Fruit fly (Drosophila melanogaster) whole organism, wandering third instar larva: ENCODE results near the gene Pdcd4.

Experiments
- CG32264 ChIP-seq: fragments of 200-800 bp; sonication (Bioruptor generic); optimal IDR thresholded peaks from 2 replicates; lab custom pipeline; 2016; ENCODE audit warnings: missing biosample characterization, missing genetic modification characterization
- GATAd ChIP-seq: sonication (Bioruptor generic); optimal IDR thresholded peaks from 2 replicates; lab custom pipeline; 2016; ENCODE audit warnings: missing biosample characterization, missing genetic modification characterization
- HLH106 ChIP-seq: fragments of 200-800 bp; optimal IDR thresholded peaks from 3 replicates; lab custom pipeline; 2019; ENCODE audit warnings: missing biosample characterization, mild to moderate bottlenecking, missing genetic modification characterization, moderate library complexity
- Myc ChIP-seq: fragments of >200 bp; optimal IDR thresholded peaks from 2 replicates; lab custom pipeline; 2017
- N ChIP-seq: fragments of >200 bp; optimal IDR thresholded peaks from 2 replicates; lab custom pipeline; 2018; ENCODE audit warnings: missing biosample characterization, missing external identifiers, missing genetic modification characterization
- pan ChIP-seq: fragments of >200 bp; optimal IDR thresholded peaks from 2 replicates; lab custom pipeline; 2017
- usp ChIP-seq: fragments of >200 bp; optimal IDR thresholded peaks from 2 replicates; lab custom pipeline; 2017; ENCODE audit warnings: missing biosample characterization, missing genetic modification characterization

- TF ChIP-seq usp (GFP tag; lab: Kevin White, UChicago) = no peak
- no peak for TF ChIP-seq Myc (lab: Kevin White, UChicago)
- no peak for TF ChIP-seq GATAd (GFP tag; lab: Kevin White, UChicago)
- TF ChIP-seq HLH106 (tag; lab: Kevin White, UChicago) = no peak
- no peak for TF ChIP-seq CG32264 (GFP tag; lab: Kevin White, UChicago)
- no peak for TF ChIP-seq N (GFP tag; lab: Kevin White, UChicago)
- no peak for TF ChIP-seq pan (lab: Kevin White, UChicago)
Measured at dm6 chrX:13800680-13801079, 45.5 kb upstream of the Pdcd4 start.
